Worm (Caenorhabditis elegans) whole organism, L4 larva: ENCODE data around the gene F35A5.1.

Experiments
- aly-2 ChIP-seq: sonication (generic microtip); optimal IDR thresholded peaks from 2 replicates; lab custom pipeline; 2018; ENCODE audit warnings: missing biosample characterization, missing genetic modification characterization
- jun-1 ChIP-seq: fragments of 150-350 bp; optimal IDR thresholded peaks from 2 replicates; lab custom pipeline; 2014; ENCODE audit warnings: missing biosample characterization, missing genetic modification reagents, missing genetic modification characterization
- zfp-2 ChIP-seq: sonication (generic microtip); optimal IDR thresholded peaks from 2 replicates; lab custom pipeline; 2016; ENCODE audit warnings: mild to moderate bottlenecking, missing genetic modification characterization, missing compliant biosample characterization
- zfp-3 ChIP-seq: fragments of 200-800 bp; sonication (Bioruptor generic); conservative IDR thresholded peaks from 2 replicates; pipeline ENCODE4 v1.3.6; 2022; ENCODE audit warnings: missing genetic modification reagents, missing genetic modification characterization, missing compliant biosample characterization

- no peak for TF ChIP-seq zfp-2
- TF ChIP-seq zfp-3 (GFP tag; lab: Robert Waterston, UW): no peak
- TF ChIP-seq aly-2 (tag; lab: Kevin White, UChicago): no peak
- TF ChIP-seq jun-1 (tag; lab: Kevin White, UChicago): no peak
Measured at ce11 chrX:3819697-3820096, 12.4 kb downstream of the F35A5.1 start.
